Worm (Caenorhabditis elegans) whole organism, midembryonic: ENCODE measurements around the gene exc-7.

ENCODE experiments used
- T22C8.4 ChIP-seq: fragments of 200-800 bp; sonication (Bioruptor generic); IDR thresholded peaks from 2 replicates; pipeline ENCODE4 v1.3.6; 2022; ENCODE audit warnings: missing genetic modification characterization, missing compliant biosample characterization
- cog-1 ChIP-seq: sonication (generic microtip); optimal IDR thresholded peaks from 2 replicates; lab custom pipeline; 2016; ENCODE audit warnings: missing genetic modification characterization, missing compliant biosample characterization
- flt-1 ChIP-seq: fragments of 200-800 bp; sonication (Bioruptor generic); IDR thresholded peaks from 2 replicates; pipeline ENCODE4 v1.3.6; 2022; ENCODE audit warnings: missing genetic modification characterization, missing compliant biosample characterization
- klf-2 ChIP-seq: fragments of 200-800 bp; sonication (Bioruptor generic); conservative IDR thresholded peaks from 2 replicates; pipeline ENCODE4 v1.3.6; 2022; ENCODE audit warnings: missing genetic modification reagents, missing genetic modification characterization, missing compliant biosample characterization
- med-1 ChIP-seq: sonication (generic microtip); optimal IDR thresholded peaks from 2 replicates; lab custom pipeline; 2017; ENCODE audit warnings: missing genetic modification characterization, mild to moderate bottlenecking, missing compliant biosample characterization, antibody characterized with exemption, missing genetic modification reagents; ENCODE audit not compliant: insufficient read depth
- ref-1 ChIP-seq: fragments of 200-800 bp; sonication (Bioruptor generic); conservative IDR thresholded peaks from 2 replicates; pipeline ENCODE4 v1.3.6; 2022; ENCODE audit warnings: missing genetic modification reagents, missing genetic modification characterization, missing compliant biosample characterization
- tab-1 ChIP-seq: fragments of 200-800 bp; sonication (Bioruptor generic); IDR thresholded peaks from 2 replicates; pipeline ENCODE4 v1.3.6; 2022; ENCODE audit warnings: missing genetic modification characterization, missing compliant biosample characterization
- ztf-23 ChIP-seq: fragments of 200-800 bp; sonication (Bioruptor generic); IDR thresholded peaks from 2 replicates; pipeline ENCODE4 v1.3.6; 2022; ENCODE audit warnings: missing genetic modification reagents, missing genetic modification characterization, missing compliant biosample characterization
- ztf-29 ChIP-seq: fragments of 200-800 bp; sonication (Bioruptor generic); IDR thresholded peaks from 2 replicates; pipeline ENCODE4 v1.3.6; 2022; ENCODE audit warnings: missing genetic modification reagents, missing genetic modification characterization, missing compliant biosample characterization

- no peak for TF ChIP-seq flt-1
- no peak for TF ChIP-seq med-1 (GFP tag; lab: Kevin White, UChicago)
- TF ChIP-seq ztf-23 (GFP tag; lab: Robert Waterston, UW) = no peak
- TF ChIP-seq cog-1 (tag; lab: Kevin White, UChicago) = no peak
- no peak for TF ChIP-seq ref-1
- no peak for TF ChIP-seq T22C8.4 (GFP tag; lab: Robert Waterston, UW)
- TF ChIP-seq ztf-29 (GFP tag; lab: Robert Waterston, UW) = no peak
- no peak for TF ChIP-seq tab-1 (GFP tag; lab: Robert Waterston, UW)
- TF ChIP-seq klf-2 = no peak
Measured at ce11 chrII:9611347-9611923, 35.7 kb downstream of the exc-7 start, which contains the start of the genes T15H9.5 and T15H9.4.
